Worm (Caenorhabditis elegans) whole organism, L4 larva: ENCODE results near the gene btb-9.

Source experiments
- D1046.2 ChIP-seq: fragments of 200-800 bp; sonication (Bioruptor generic); IDR thresholded peaks from 2 replicates; pipeline ENCODE4 v1.3.6; 2022; ENCODE audit warnings: missing genetic modification characterization, missing compliant biosample characterization
- F49E8.2 ChIP-seq: sonication (generic microtip); optimal IDR thresholded peaks from 2 replicates; lab custom pipeline; 2016; ENCODE audit warnings: missing compliant biosample characterization, mild to moderate bottlenecking, missing genetic modification characterization, borderline replicate concordance
- T26A8.4 ChIP-seq: fragments of 200-800 bp; sonication (Bioruptor generic); IDR thresholded peaks from 2 replicates; pipeline ENCODE4 v1.3.6; 2022; ENCODE audit warnings: missing genetic modification characterization, missing compliant biosample characterization
- Y48G9A.11 ChIP-seq: fragments of 200-800 bp; sonication (Bioruptor generic); IDR thresholded peaks from 2 replicates; pipeline ENCODE4 v1.3.6; 2022; ENCODE audit warnings: missing genetic modification reagents, missing genetic modification characterization, missing compliant biosample characterization
- ZK337.2 ChIP-seq: fragments of 200-800 bp; sonication (Bioruptor generic); IDR thresholded peaks from 2 replicates; pipeline ENCODE4 v1.3.6; 2022; ENCODE audit warnings: missing genetic modification reagents, missing genetic modification characterization, missing compliant biosample characterization
- ZK546.5 ChIP-seq, 2 experiments: sonication (generic microtip); optimal IDR thresholded peaks; 2 replicates each; lab custom pipeline; 2017; ENCODE audit warnings: missing biosample characterization in 2 of 2, missing genetic modification characterization in 2 of 2
- aha-1 ChIP-seq: fragments of 150-350 bp; peaks from one replicate; lab custom pipeline; 2014; ENCODE audit warnings: missing biosample characterization, missing genetic modification characterization
- aly-2 ChIP-seq: sonication (generic microtip); optimal IDR thresholded peaks from 2 replicates; lab custom pipeline; 2018; ENCODE audit warnings: missing biosample characterization, missing genetic modification characterization
- ceh-20 ChIP-seq: fragments of 200-800 bp; sonication (Bioruptor generic); IDR thresholded peaks from 2 replicates; pipeline ENCODE4 v1.3.6; 2022; ENCODE audit warnings: missing genetic modification reagents, missing genetic modification characterization, missing compliant biosample characterization
- ceh-32 ChIP-seq: sonication (generic microtip); optimal IDR thresholded peaks from 2 replicates; lab custom pipeline; 2016; ENCODE audit warnings: mild to moderate bottlenecking, missing genetic modification characterization, missing compliant biosample characterization; ENCODE audit not compliant: poor library complexity
- ceh-44 ChIP-seq: fragments of 200-800 bp; sonication (Bioruptor generic); IDR thresholded peaks from 2 replicates; pipeline ENCODE4 v1.3.6; 2022; ENCODE audit warnings: missing genetic modification reagents, missing genetic modification characterization, missing compliant biosample characterization
- ces-1 ChIP-seq: fragments of 150-350 bp; sonication (generic microtip); optimal IDR thresholded peaks from 4 replicates; lab custom pipeline; 2014; ENCODE audit warnings: missing biosample characterization, missing genetic modification reagents, missing genetic modification characterization
- cey-2 ChIP-seq: sonication (generic microtip); optimal IDR thresholded peaks from 3 replicates; lab custom pipeline; 2017; ENCODE audit warnings: missing genetic modification characterization, mild to moderate bottlenecking, missing compliant biosample characterization, antibody characterized with exemption, borderline replicate concordance; ENCODE audit not compliant: insufficient read depth
- daf-19 ChIP-seq: fragments of 200-800 bp; sonication (Bioruptor generic); conservative IDR thresholded peaks from 2 replicates; pipeline ENCODE4 v1.3.6; 2022; ENCODE audit warnings: missing genetic modification characterization, missing compliant biosample characterization
- dmd-8 ChIP-seq: fragments of 200-800 bp; sonication (Bioruptor generic); IDR thresholded peaks from 2 replicates; pipeline ENCODE4 v1.3.6; 2022; ENCODE audit warnings: missing genetic modification characterization, missing compliant biosample characterization
- dmd-9 ChIP-seq: fragments of 200-800 bp; sonication (Bioruptor generic); IDR thresholded peaks from 2 replicates; pipeline ENCODE4 v1.3.6; 2022; ENCODE audit warnings: missing genetic modification reagents, missing genetic modification characterization, missing compliant biosample characterization
- dve-1 ChIP-seq: sonication (generic microtip); optimal IDR thresholded peaks from 2 replicates; lab custom pipeline; 2017; ENCODE audit warnings: antibody characterized with exemption, mild to moderate bottlenecking, missing genetic modification characterization, missing compliant biosample characterization; ENCODE audit not compliant: insufficient read depth
- egl-43 ChIP-seq: fragments of 200-800 bp; sonication (Bioruptor generic); IDR thresholded peaks from 2 replicates; pipeline ENCODE4 v1.3.6; 2022; ENCODE audit warnings: missing genetic modification reagents, missing genetic modification characterization, missing compliant biosample characterization
- fkh-10 ChIP-seq: fragments of 150-350 bp; optimal IDR thresholded peaks from 2 replicates; lab custom pipeline; 2014; ENCODE audit warnings: missing biosample characterization, missing genetic modification reagents, missing genetic modification characterization
- hif-1 ChIP-seq, 2 experiments: sonication (generic microtip); optimal IDR thresholded peaks; 2 replicates each; lab custom pipeline; 2016 to 2017; ENCODE audit warnings: missing compliant biosample characterization in 2 of 2, missing genetic modification characterization in 2 of 2, missing genetic modification reagents in 2 of 2, missing genotype in 2 of 2, mild to moderate bottlenecking in 1 of 2
- hlh-11 ChIP-seq: fragments of 200-800 bp; sonication (Bioruptor generic); optimal IDR thresholded peaks from 2 replicates; lab custom pipeline; 2018; ENCODE audit warnings: mild to moderate bottlenecking, missing genetic modification characterization, missing compliant biosample characterization
- hmg-1.1 ChIP-seq: fragments of 200-800 bp; sonication (Bioruptor generic); IDR thresholded peaks from 2 replicates; pipeline ENCODE4 v1.3.6; 2022; ENCODE audit warnings: missing genetic modification reagents, missing genetic modification characterization, missing compliant biosample characterization
- lim-7 ChIP-seq: fragments of 200-800 bp; sonication (Bioruptor generic); IDR thresholded peaks from 2 replicates; pipeline ENCODE4 v1.3.6; 2022; ENCODE audit warnings: missing genetic modification characterization, missing compliant biosample characterization
- lin-1 ChIP-seq: fragments of 200-800 bp; sonication (Bioruptor generic); IDR thresholded peaks from 2 replicates; pipeline ENCODE4 v1.3.6; 2022; ENCODE audit warnings: missing genetic modification reagents, missing genetic modification characterization, missing compliant biosample characterization
- lin-13 ChIP-seq: fragments of 150-350 bp; optimal IDR thresholded peaks from 2 replicates; lab custom pipeline; 2014; ENCODE audit warnings: missing biosample characterization, missing genetic modification reagents, missing genetic modification characterization
- lin-39 ChIP-seq: fragments of 150-350 bp; optimal IDR thresholded peaks from 2 replicates; lab custom pipeline; 2014; ENCODE audit warnings: missing biosample characterization, missing genetic modification reagents, missing genetic modification characterization
- lsy-2 ChIP-seq, 2 experiments: fragments of 150-350 bp in 1 of 2; sonication (generic microtip) in 1 of 2; optimal IDR thresholded peaks; 2 replicates each; lab custom pipeline; 2014 to 2017; ENCODE audit warnings: missing biosample characterization in 2 of 2, missing genetic modification characterization in 2 of 2
- mdl-1 ChIP-seq, 2 experiments: fragments of 150-350 bp in 1 of 2; sonication (generic microtip) in 1 of 2; optimal IDR thresholded peaks; 2 replicates each; lab custom pipeline; 2014 to 2017; ENCODE audit warnings: missing biosample characterization in 2 of 2, missing genetic modification characterization in 2 of 2
- mdt-29 ChIP-seq: fragments of 200-800 bp; sonication (Bioruptor generic); IDR thresholded peaks from 2 replicates; pipeline ENCODE4 v1.3.6; 2022; ENCODE audit warnings: missing genetic modification reagents, missing genetic modification characterization, missing compliant biosample characterization
- mes-2 ChIP-seq: sonication (generic microtip); optimal IDR thresholded peaks from 2 replicates; lab custom pipeline; 2016; ENCODE audit warnings: missing genotype, mild to moderate bottlenecking, missing genetic modification characterization, missing compliant biosample characterization; ENCODE audit not compliant: poor library complexity, severe bottlenecking
- mxl-2 ChIP-seq: fragments of 200-800 bp; sonication (Bioruptor generic); conservative IDR thresholded peaks from 2 replicates; pipeline ENCODE4 v1.3.6; 2022; ENCODE audit warnings: missing genetic modification reagents, missing genetic modification characterization, missing compliant biosample characterization
- mxl-3 ChIP-seq: fragments of 200-800 bp; sonication (Bioruptor generic); optimal IDR thresholded peaks from 2 replicates; lab custom pipeline; 2018; ENCODE audit warnings: mild to moderate bottlenecking, missing genetic modification characterization, missing compliant biosample characterization
- nhr-25 ChIP-seq: sonication (generic microtip); optimal IDR thresholded peaks from 2 replicates; lab custom pipeline; 2017; ENCODE audit warnings: missing genetic modification characterization, mild to moderate bottlenecking, missing compliant biosample characterization, antibody characterized with exemption, moderate library complexity, borderline replicate concordance; ENCODE audit not compliant: insufficient read depth
- nhr-41 ChIP-seq: fragments of 200-800 bp; sonication (Bioruptor generic); IDR thresholded peaks from 2 replicates; pipeline ENCODE4 v1.3.6; 2022; ENCODE audit warnings: missing genetic modification reagents, missing genetic modification characterization, missing compliant biosample characterization
- nhr-42 ChIP-seq: fragments of 200-800 bp; sonication (Bioruptor generic); IDR thresholded peaks from 2 replicates; pipeline ENCODE4 v1.3.6; 2022; ENCODE audit warnings: missing genetic modification characterization, missing compliant biosample characterization
- nhr-48 ChIP-seq: sonication (generic microtip); optimal IDR thresholded peaks from 2 replicates; lab custom pipeline; 2016; ENCODE audit warnings: mild to moderate bottlenecking, missing genetic modification characterization, missing compliant biosample characterization
- php-3 ChIP-seq: fragments of 200-800 bp; sonication (Bioruptor generic); IDR thresholded peaks from 2 replicates; pipeline ENCODE4 v1.3.6; 2022; ENCODE audit warnings: missing genetic modification reagents, missing genetic modification characterization, missing compliant biosample characterization
- pqm-1 ChIP-seq: sonication (generic microtip); optimal IDR thresholded peaks from 2 replicates; lab custom pipeline; 2017; ENCODE audit warnings: missing biosample characterization, missing genetic modification characterization
- rbr-2 ChIP-seq: sonication (generic microtip); optimal IDR thresholded peaks from 2 replicates; lab custom pipeline; 2016; ENCODE audit warnings: missing genotype, missing genetic modification characterization, missing compliant biosample characterization
- saeg-2 ChIP-seq: fragments of 200-800 bp; sonication (Bioruptor generic); IDR thresholded peaks from 2 replicates; pipeline ENCODE4 v1.3.6; 2022; ENCODE audit warnings: missing genetic modification reagents, missing genetic modification characterization, missing compliant biosample characterization
- snpc-1.2 ChIP-seq: fragments of 200-800 bp; sonication (Bioruptor generic); IDR thresholded peaks from 2 replicates; pipeline ENCODE4 v1.3.6; 2022; ENCODE audit warnings: missing genetic modification reagents, missing genetic modification characterization, missing compliant biosample characterization
- tra-1 ChIP-seq: fragments of 200-800 bp; sonication (Bioruptor generic); IDR thresholded peaks from 2 replicates; pipeline ENCODE4 v1.3.6; 2022; ENCODE audit warnings: missing genetic modification reagents, missing genetic modification characterization, missing compliant biosample characterization
- unc-130 ChIP-seq: sonication (generic microtip); optimal IDR thresholded peaks from 2 replicates; lab custom pipeline; 2016; ENCODE audit warnings: missing genetic modification reagents, missing genetic modification characterization, missing compliant biosample characterization
- zag-1 ChIP-seq: fragments of 150-350 bp; optimal IDR thresholded peaks from 2 replicates; lab custom pipeline; 2014; ENCODE audit warnings: missing biosample characterization, missing genetic modification characterization
- zip-11 ChIP-seq: fragments of 200-800 bp; sonication (Bioruptor generic); IDR thresholded peaks from 2 replicates; pipeline ENCODE4 v1.3.6; 2022; ENCODE audit warnings: missing genetic modification characterization, missing compliant biosample characterization
- ztf-11 ChIP-seq: fragments of 150-350 bp; optimal IDR thresholded peaks from 2 replicates; lab custom pipeline; 2014; ENCODE audit warnings: missing biosample characterization, missing genetic modification characterization

The btb-9 gene

DNA sequence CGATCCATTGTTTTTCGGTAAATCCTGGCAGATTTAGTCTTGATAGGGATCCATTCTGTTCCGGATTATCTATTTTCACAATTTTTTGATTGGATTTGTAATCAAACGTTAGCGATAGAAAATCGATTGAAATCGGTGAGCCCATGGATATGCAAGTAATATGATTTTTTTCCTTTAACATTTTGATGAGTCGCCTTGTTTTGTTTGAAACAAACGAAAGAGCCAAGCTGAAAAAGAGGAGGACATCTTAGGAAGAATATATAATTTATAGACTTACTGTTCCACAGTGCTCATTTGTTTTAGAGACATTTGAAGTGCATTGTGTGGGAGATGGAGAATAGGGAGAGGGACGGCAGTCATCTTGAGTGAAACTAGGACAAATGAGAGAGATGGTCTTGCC lies 39.5 kb upstream of the btb-9 start, which contains the start of the genes fbxb-18 and fbxb-19:
Gene fbxb-18 (minus strand): TSS at position 101 of the 400 bp plus-strand sequence.
Gene fbxb-19 (minus strand): TSS at position 369 of the 400 bp plus-strand sequence.
- TF ChIP-seq pqm-1 (tag; lab: Kevin White, UChicago) = no peak
- TF ChIP-seq nhr-42 (GFP tag; lab: Robert Waterston, UW) = no peak
- no peak for TF ChIP-seq nhr-25 (tag; lab: Kevin White, UChicago)
- TF ChIP-seq Y48G9A.11 = no peak
- no peak for TF ChIP-seq dmd-9 (GFP tag; lab: Robert Waterston, UW)
- no peak for TF ChIP-seq mxl-2
- TF ChIP-seq nhr-48 = no peak
- TF ChIP-seq mdl-1 (tag; optimal IDR thresholded peaks at IDR 0.05; lab: Kevin White, UChicago) = no peak
- no peak for TF ChIP-seq mes-2
- no peak for TF ChIP-seq lsy-2 (tag; optimal IDR thresholded peaks at IDR 0.05; lab: Kevin White, UChicago)
- TF ChIP-seq hmg-1.1 = no peak
- TF ChIP-seq ZK337.2 = no peak
- TF ChIP-seq dve-1 = no peak
- no peak for TF ChIP-seq rbr-2 (tag; lab: Kevin White, UChicago)
- TF ChIP-seq zip-11 = no peak
- TF ChIP-seq ces-1 (GFP tag; lab: Kevin White, UChicago) = no peak
- no peak for TF ChIP-seq aly-2 (tag; lab: Kevin White, UChicago)
- no peak for TF ChIP-seq lin-13 (GFP tag; lab: Kevin White, UChicago)
- TF ChIP-seq ZK546.5 (tag; optimal IDR thresholded peaks at IDR 0.05; lab: Kevin White, UChicago) = no peak
- TF ChIP-seq fkh-10 = no peak

DNA sequence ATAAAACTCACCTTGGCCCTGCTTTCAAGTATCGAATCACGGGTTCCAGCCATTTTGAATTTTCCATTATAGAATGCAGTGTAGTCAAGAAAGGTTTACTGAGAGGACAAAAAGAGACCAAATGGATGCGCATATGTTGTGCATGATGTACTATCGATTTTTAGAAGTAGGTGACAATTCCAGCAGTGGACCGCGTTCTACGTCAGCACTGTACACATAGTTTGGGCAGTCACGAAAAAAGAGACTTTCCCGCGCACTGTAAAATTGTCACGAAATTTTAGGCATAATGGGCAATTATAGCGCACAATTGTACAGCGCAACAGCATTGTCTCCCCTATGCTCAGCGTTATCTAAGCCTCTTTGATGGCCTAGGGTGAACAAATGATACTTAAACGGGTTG lies 37.3 kb upstream of the btb-9 start, which contains the start of gene fbxc-22:
Gene fbxc-22 (minus strand): TSS at position 101 of the 400 bp plus-strand sequence.
- TF ChIP-seq zag-1 (tag; lab: Kevin White, UChicago) (no peak), ceh-32 (tag; lab: Kevin White, UChicago) (no peak), saeg-2 (GFP tag; lab: Robert Waterston, UW) (no peak), unc-130 (no peak), tra-1 (no peak), zip-11 (no peak)

DNA sequence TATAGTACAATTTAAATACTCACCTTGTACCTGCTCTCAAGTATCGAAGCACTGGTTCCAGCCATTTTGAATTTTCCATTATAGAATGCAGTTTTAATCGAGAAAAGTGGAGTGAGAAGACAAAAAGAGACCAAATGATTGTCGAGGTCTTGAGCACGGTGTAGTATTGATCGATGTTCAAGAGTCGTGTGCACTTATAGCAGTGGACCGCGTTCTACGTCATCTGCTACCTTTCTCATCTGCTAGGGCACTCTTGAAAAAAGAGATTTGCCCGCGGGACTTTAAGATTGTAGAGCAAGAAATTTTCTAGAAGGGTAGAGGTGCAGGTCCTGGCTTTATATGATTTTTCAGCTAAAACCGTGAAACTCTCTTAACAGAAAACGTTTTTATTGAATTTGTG lies 35.5 kb upstream of the btb-9 start, which contains the start of gene fbxc-21:
Gene fbxc-21 (minus strand): TSS at position 101 of the 400 bp plus-strand sequence.
- no peak for TF ChIP-seq egl-43 (GFP tag; lab: Robert Waterston, UW)
- no peak for TF ChIP-seq aha-1 (tag; lab: Kevin White, UChicago)
- no peak for TF ChIP-seq T26A8.4
- no peak for TF ChIP-seq lin-1 (GFP tag; lab: Robert Waterston, UW)
- no peak for TF ChIP-seq mxl-3 (GFP tag; lab: Kevin White, UChicago)
- no peak for TF ChIP-seq D1046.2 (GFP tag; lab: Robert Waterston, UW)
- no peak for TF ChIP-seq mdl-1 (tag; optimal IDR thresholded peaks at IDR 0.05; lab: Kevin White, UChicago)
- TF ChIP-seq hlh-11 (tag; lab: Kevin White, UChicago) = no peak
- no peak for TF ChIP-seq ztf-11 (tag; lab: Kevin White, UChicago)
- no peak for TF ChIP-seq rbr-2 (tag; lab: Kevin White, UChicago)
- TF ChIP-seq F49E8.2 (tag; lab: Kevin White, UChicago) = no peak

DNA sequence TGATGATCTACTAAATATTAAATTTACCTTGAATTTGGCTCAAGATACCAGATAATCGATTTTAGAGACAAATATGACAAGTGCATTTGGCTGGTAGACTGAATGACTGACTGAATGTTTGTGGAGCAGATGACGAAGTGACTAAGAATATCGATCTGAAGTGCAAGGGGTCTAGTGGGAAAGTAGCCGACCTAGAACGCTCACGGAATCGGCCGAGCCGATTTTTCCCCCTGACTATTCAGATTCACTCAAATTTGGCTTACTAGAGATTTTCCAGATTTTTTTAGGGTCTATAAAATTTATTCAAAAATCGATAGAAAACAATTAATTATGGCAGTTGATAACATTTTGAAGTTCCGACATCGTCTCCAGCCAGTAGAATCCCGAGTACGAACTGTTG lies 33.8 kb upstream of the btb-9 start, which contains the start of gene fbxc-26:
Gene fbxc-26 (minus strand): TSS at position 101 of the 400 bp plus-strand sequence.
- TF ChIP-seq mes-2 (no peak), cey-2 (no peak), ztf-11 (tag; lab: Kevin White, UChicago) (no peak), ceh-20 (GFP tag; lab: Robert Waterston, UW) (no peak), mdt-29 (GFP tag; lab: Robert Waterston, UW) (no peak), nhr-41 (GFP tag; lab: Robert Waterston, UW) (no peak), aha-1 (tag; lab: Kevin White, UChicago) (no peak), ceh-44 (GFP tag; lab: Robert Waterston, UW) (no peak), daf-19 (GFP tag; lab: Robert Waterston, UW) (no peak), php-3 (GFP tag; lab: Robert Waterston, UW) (no peak), lin-39 (tag; lab: Kevin White, UChicago) (no peak), snpc-1.2 (GFP tag; lab: Robert Waterston, UW) (no peak), hif-1 (tag; optimal IDR thresholded peaks at IDR 0.05; lab: Kevin White, UChicago) (no peak), dmd-8 (GFP tag; lab: Robert Waterston, UW) (no peak), lim-7 (GFP tag; lab: Robert Waterston, UW) (no peak), hlh-11 (tag; lab: Kevin White, UChicago) (no peak)
